Worm (Caenorhabditis elegans): ENCODE data around the gene rbm-17.

DNA sequence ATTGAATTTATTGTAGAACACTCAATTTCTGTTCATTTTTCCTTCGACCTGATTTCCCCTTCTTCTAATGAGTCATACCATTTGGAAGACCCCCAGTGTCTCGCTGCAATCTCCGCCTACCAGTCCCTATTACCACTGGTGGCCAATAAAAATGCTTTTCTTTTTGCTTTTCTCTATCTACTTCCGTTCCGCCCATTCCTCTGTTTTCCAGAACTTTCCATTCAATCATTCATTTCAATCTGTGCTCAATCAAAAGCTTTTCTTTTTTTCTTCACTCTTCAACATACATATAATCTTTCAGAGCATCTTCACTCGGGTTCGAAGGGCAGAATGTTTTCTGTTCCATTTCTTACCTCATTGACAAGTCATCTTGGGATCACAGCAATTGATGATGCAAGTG is 35.4 kb downstream of the rbm-17 start, which contains the start of gene inx-8:
- TF ChIP-seq snpc-4 (tag; optimal IDR thresholded peaks at IDR 0.05), result no peak
- TF ChIP-seq rnt-1 (tag; optimal IDR thresholded peaks at IDR 0.05), result no peak
- no peak for TF ChIP-seq zip-4 (GFP tag; optimal IDR thresholded peaks at IDR 0.05)
- TF ChIP-seq fkh-10 (GFP tag; optimal IDR thresholded peaks at IDR 0.05), result no peak
- TF ChIP-seq sptf-1 (tag; optimal IDR thresholded peaks at IDR 0.05), result no peak
- no peak for TF ChIP-seq nhr-76 (tag; optimal IDR thresholded peaks at IDR 0.05)
- no peak for TF ChIP-seq aha-1 (tag; optimal IDR thresholded peaks at IDR 0.05)
- TF ChIP-seq fos-1 (tag; optimal IDR thresholded peaks at IDR 0.05), result no peak
